Fruit fly (Drosophila melanogaster) whole organism, pupa: Measurements from ENCODE around the gene CG34452.

ENCODE experiments used
- CG10348 ChIP-seq: fragments of 200-800 bp; sonication (Bioruptor generic); IDR thresholded peaks from 2 replicates; pipeline ENCODE4 v1.3.6; 2022; ENCODE audit warnings: missing biosample characterization, missing genetic modification characterization
- CG12605 ChIP-seq: fragments of 200-800 bp; sonication (Bioruptor generic); IDR thresholded peaks from 2 replicates; pipeline ENCODE4 v1.3.6; 2022; ENCODE audit warnings: missing biosample characterization, missing genetic modification characterization
- CG14655 ChIP-seq: fragments of 200-800 bp; sonication (Bioruptor generic); optimal IDR thresholded peaks from 3 replicates; lab custom pipeline; 2017; ENCODE audit warnings: mild to moderate bottlenecking, missing biosample characterization, missing genetic modification reagents, missing genetic modification characterization
- CG15710 ChIP-seq: fragments of 200-800 bp; sonication (Bioruptor generic); optimal IDR thresholded peaks from 2 replicates; lab custom pipeline; 2018; ENCODE audit warnings: missing biosample characterization, mild to moderate bottlenecking, missing genetic modification characterization, moderate library complexity
- CG17806 ChIP-seq: fragments of 200-800 bp; sonication (Bioruptor generic); optimal IDR thresholded peaks from 2 replicates; lab custom pipeline; 2018; ENCODE audit warnings: missing biosample characterization, mild to moderate bottlenecking, missing genetic modification characterization, moderate library complexity
- CG32121 ChIP-seq: fragments of 200-800 bp; sonication (Bioruptor generic); IDR thresholded peaks from 2 replicates; pipeline ENCODE4 v1.3.6; 2022; ENCODE audit warnings: missing biosample characterization, missing genetic modification characterization
- CG34367 ChIP-seq: fragments of 200-800 bp; sonication (Bioruptor generic); optimal IDR thresholded peaks from 2 replicates; lab custom pipeline; 2018; ENCODE audit warnings: missing biosample characterization, mild to moderate bottlenecking, missing genetic modification characterization
- CG8159 ChIP-seq: fragments of 200-800 bp; sonication (Bioruptor generic); optimal IDR thresholded peaks from 3 replicates; lab custom pipeline; 2018; ENCODE audit warnings: missing biosample characterization, mild to moderate bottlenecking, missing genetic modification characterization, moderate library complexity
- D1 ChIP-seq: fragments of 200-800 bp; sonication (Bioruptor generic); optimal IDR thresholded peaks from 2 replicates; lab custom pipeline; 2018; ENCODE audit warnings: missing biosample characterization, mild to moderate bottlenecking, missing genetic modification characterization, moderate library complexity
- EcR ChIP-seq: fragments of 200-800 bp; sonication (Bioruptor generic); optimal IDR thresholded peaks from 3 replicates; lab custom pipeline; 2019; ENCODE audit warnings: missing biosample characterization, missing genetic modification characterization, mild to moderate bottlenecking, moderate library complexity, missing genetic modification reagents
- Ets98B ChIP-seq: fragments of 200-800 bp; sonication (Bioruptor generic); IDR thresholded peaks from 2 replicates; pipeline ENCODE4 v1.3.6; 2022; ENCODE audit warnings: missing biosample characterization, missing genetic modification characterization
- Pif1A ChIP-seq: fragments of 200-800 bp; sonication (Bioruptor generic); optimal IDR thresholded peaks from 3 replicates; lab custom pipeline; 2016; ENCODE audit warnings: missing biosample characterization, missing genetic modification characterization
- Pif1B ChIP-seq: fragments of 200-800 bp; sonication (Bioruptor generic); optimal IDR thresholded peaks from 3 replicates; lab custom pipeline; 2016; ENCODE audit warnings: missing biosample characterization, missing genetic modification characterization
- Snoo ChIP-seq: fragments of 200-800 bp; sonication (Bioruptor generic); optimal IDR thresholded peaks from 3 replicates; lab custom pipeline; 2017; ENCODE audit warnings: missing biosample characterization, mild to moderate bottlenecking, missing genetic modification characterization, inconsistent platforms
- fd96Ca ChIP-seq: fragments of 200-800 bp; sonication (Bioruptor generic); IDR thresholded peaks from 3 replicates; pipeline ENCODE4 v1.3.6; 2022; ENCODE audit warnings: missing biosample characterization, missing genetic modification characterization
- gl ChIP-seq: fragments of 200-800 bp; sonication (Bioruptor generic); optimal IDR thresholded peaks from 2 replicates; lab custom pipeline; 2018; ENCODE audit warnings: missing biosample characterization, mild to moderate bottlenecking, missing genetic modification characterization
- rn ChIP-seq: fragments of 200-800 bp; sonication (Bioruptor generic); IDR thresholded peaks from 2 replicates; pipeline ENCODE4 v1.3.6; 2022; ENCODE audit warnings: missing biosample characterization, missing genetic modification characterization

The CG34452 gene

dm6 chr3L:15638524-15638923, 49.2 kb downstream of the CG34452 start:
- TF ChIP-seq Ets98B (GFP tag; lab: Robert Waterston, UW) = no peak
- no peak for TF ChIP-seq CG32121 (GFP tag; lab: Robert Waterston, UW)
- no peak for TF ChIP-seq CG14655 (GFP tag; lab: Kevin White, UChicago)
- TF ChIP-seq Snoo = no peak
- no peak for TF ChIP-seq rn (GFP tag; lab: Robert Waterston, UW)
- TF ChIP-seq CG10348 = no peak
- TF ChIP-seq CG15710 (tag; lab: Kevin White, UChicago) = no peak
- no peak for TF ChIP-seq D1 (tag; lab: Kevin White, UChicago)
- TF ChIP-seq CG12605 (GFP tag; lab: Robert Waterston, UW) = no peak
- no peak for TF ChIP-seq CG8159 (tag; lab: Kevin White, UChicago)
- no peak for TF ChIP-seq CG17806 (tag; lab: Kevin White, UChicago)

- no peak for TF ChIP-seq CG12605 (GFP tag; lab: Robert Waterston, UW)
- peak; percentile 89 for TF ChIP-seq EcR (GFP tag; lab: Kevin White, UChicago)
- TF ChIP-seq Ets98B (GFP tag; lab: Robert Waterston, UW) = no peak
- TF ChIP-seq Snoo = no peak
- TF ChIP-seq gl (tag; lab: Kevin White, UChicago) = peak; percentile 36
- peak; percentile 34 for TF ChIP-seq Pif1A (GFP tag; lab: Kevin White, UChicago)
- TF ChIP-seq, all 21 proteins: peak for 3
These were observed 50.1 kb downstream of the CG34452 start for dm6 chr3L:15637618-15638017.

dm6 chr3L:15636978-15637377, 50.7 kb downstream of the CG34452 start:
- TF ChIP-seq Pif1B (GFP tag; lab: Kevin White, UChicago) (no peak), CG34367 (tag; lab: Kevin White, UChicago) (no peak), fd96Ca (no peak)

dm6 chr3L:15636359-15636758, 51.3 kb downstream of the CG34452 start:
- TF ChIP-seq CG14655 (GFP tag; lab: Kevin White, UChicago) = no peak
- peak; percentile 1 for TF ChIP-seq EcR (GFP tag; lab: Kevin White, UChicago)
